ENCODE assay signal across 1 fruit fly cellular context in the genomic region with DNA sequence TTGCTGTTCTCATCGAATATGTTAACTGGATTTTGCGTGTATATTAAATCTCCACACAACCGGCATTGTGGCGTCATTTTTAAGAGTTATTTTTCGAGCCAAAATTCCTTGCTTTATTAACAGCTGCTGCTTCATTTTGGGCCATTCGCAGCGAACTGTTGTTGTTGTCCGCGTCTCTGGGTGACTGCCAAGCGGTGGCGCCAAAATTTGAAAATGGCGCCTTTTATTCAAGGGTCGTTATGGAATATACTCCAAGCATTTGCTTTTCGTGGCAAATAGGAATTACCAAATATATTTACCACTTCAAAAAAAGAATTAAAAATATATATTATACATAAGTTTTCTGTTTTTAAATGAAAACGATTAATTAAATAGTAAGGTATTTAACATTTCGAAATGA.
TF ChIP-seq lines count a peak whose summit lies in the region.

Gene Nnk (minus strand): TSS at position 158 of the 400 bp plus-strand sequence.

TF ChIP-seq in whole organism, embryonic, 481 proteins besides CTCF, POLR2A, EP300 and RAD21 (continued from another document):
- TF ChIP-seq HHEX (GFP tag; optimal IDR thresholded peaks at IDR 0.05; lab: Kevin White, UChicago) (no peak), CG13424 (tag; optimal IDR thresholded peaks at IDR 0.05; lab: Kevin White, UChicago) (no peak), fd3F (GFP tag; optimal IDR thresholded peaks at IDR 0.05; lab: Kevin White, UChicago) (no peak), Ets97D (GFP tag; optimal IDR thresholded peaks at IDR 0.05; lab: Kevin White, UChicago) (no peak), CG9797 (GFP tag; optimal IDR thresholded peaks at IDR 0.05; lab: Kevin White, UChicago) (no peak), CG18599 (GFP tag; optimal IDR thresholded peaks at IDR 0.05; lab: Kevin White, UChicago) (no peak), CG12155 (GFP tag; optimal IDR thresholded peaks at IDR 0.05; lab: Kevin White, UChicago) (no peak), kay (GFP tag; optimal IDR thresholded peaks at IDR 0.05; lab: Kevin White, UChicago) (no peak), odd (GFP tag; optimal IDR thresholded peaks at IDR 0.05; lab: Kevin White, UChicago) (no peak), Dp (GFP tag; optimal IDR thresholded peaks at IDR 0.05; lab: Kevin White, UChicago) (peak; percentile 98), ara (GFP tag; IDR thresholded peaks at IDR 0.05; lab: Robert Waterston, UW) (no peak), CG2712 (tag; optimal IDR thresholded peaks at IDR 0.05; lab: Kevin White, UChicago) (no peak), CG12744 (GFP tag; optimal IDR thresholded peaks at IDR 0.05; lab: Kevin White, UChicago) (no peak), nom (GFP tag; optimal IDR thresholded peaks at IDR 0.05; lab: Kevin White, UChicago) (no peak), eve (GFP tag; optimal IDR thresholded peaks at IDR 0.05; lab: Kevin White, UChicago) (no peak), CG10565 (GFP tag; optimal IDR thresholded peaks at IDR 0.05; lab: Kevin White, UChicago) (no peak), lov (optimal IDR thresholded peaks at IDR 0.05; lab: Kevin White, UChicago) (no peak), lov (GFP tag; IDR thresholded peaks at IDR 0.05; lab: Robert Waterston, UW) (no peak), phol (tag; optimal IDR thresholded peaks at IDR 0.05; lab: Kevin White, UChicago) (peak; percentile 63), cas (GFP tag; IDR thresholded peaks at IDR 0.05; lab: Robert Waterston, UW) (no peak), lmd (GFP tag; IDR thresholded peaks at IDR 0.05; lab: Robert Waterston, UW) (no peak), schlank (tag; optimal IDR thresholded peaks at IDR 0.05; lab: Kevin White, UChicago) (no peak), Mrtf (GFP tag; IDR thresholded peaks at IDR 0.05; lab: Robert Waterston, UW) (no peak), CG9215 (GFP tag; IDR thresholded peaks at IDR 0.05; lab: Robert Waterston, UW) (no peak), CG16813 (GFP tag; IDR thresholded peaks at IDR 0.05; lab: Robert Waterston, UW; ENCODE audit: partially characterized antibody) (no peak), Meics (GFP tag; optimal IDR thresholded peaks at IDR 0.05; lab: Kevin White, UChicago) (no peak), ci (GFP tag; IDR thresholded peaks at IDR 0.05; lab: Robert Waterston, UW) (no peak), CG11696 (GFP tag; IDR thresholded peaks at IDR 0.05; lab: Robert Waterston, UW) (no peak), crol (GFP tag; IDR thresholded peaks at IDR 0.05; lab: Robert Waterston, UW) (no peak), CG7987 (GFP tag; optimal IDR thresholded peaks at IDR 0.05; lab: Kevin White, UChicago) (no peak), Sry-β (GFP tag; optimal IDR thresholded peaks at IDR 0.05; lab: Kevin White, UChicago) (no peak), BEAF-32 (GFP tag; optimal IDR thresholded peaks at IDR 0.05; lab: Kevin White, UChicago) (peak; percentile 4), ems (GFP tag; optimal IDR thresholded peaks at IDR 0.05; lab: Kevin White, UChicago) (no peak), pros (GFP tag; optimal IDR thresholded peaks at IDR 0.05; lab: Kevin White, UChicago) (no peak), H2.0 (GFP tag; IDR thresholded peaks at IDR 0.05; lab: Robert Waterston, UW) (no peak), fd102C (GFP tag; optimal IDR thresholded peaks at IDR 0.05; lab: Kevin White, UChicago) (no peak), br (optimal IDR thresholded peaks at IDR 0.05; lab: Kevin White, UChicago) (no peak), ERR (GFP tag; optimal IDR thresholded peaks at IDR 0.05; lab: Kevin White, UChicago) (no peak)
